Fruit fly (Drosophila melanogaster): ENCODE data around the gene mtTFB1.
A peak's percentile ranks its signal among the peaks of the same experiment; 100 is the strongest.

mtTFB1 gene

DNA sequence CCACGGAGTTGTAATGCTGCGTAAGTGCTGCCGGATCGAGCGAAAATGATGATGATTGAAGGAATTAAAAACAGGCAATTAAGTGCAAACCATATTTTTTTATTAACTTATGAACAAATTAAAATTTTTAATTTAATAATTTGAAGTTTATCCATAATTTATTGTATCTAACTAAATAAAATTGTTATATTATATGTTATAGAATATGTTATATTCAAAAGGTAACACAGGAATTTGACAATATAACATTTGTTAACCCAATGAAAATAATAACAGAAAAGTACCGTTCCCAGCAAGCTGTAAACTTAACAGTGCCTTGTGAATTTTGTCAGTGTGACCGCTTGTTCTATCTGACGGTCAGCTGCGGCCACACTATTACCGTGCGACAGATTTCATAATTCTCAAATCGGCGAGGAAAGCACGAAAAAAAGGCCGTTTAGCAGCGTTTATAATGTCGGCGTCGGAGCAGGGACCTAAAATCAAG lies at the start of gene mtTFB1, which contains the start of gene Ccdc56:
TSS of gene mtTFB1 (plus strand) at position 347 of the 484 bp plus-strand sequence.
TSS of gene Ccdc56 (plus strand) at position 347 of the 484 bp plus-strand sequence.
- TF ChIP-seq kah (GFP tag; optimal IDR thresholded peaks at IDR 0.05), result no peak
- peak; percentile 33 for TF ChIP-seq corto (GFP tag; optimal IDR thresholded peaks at IDR 0.05)
- peak; percentile 0 for TF ChIP-seq CG30403 (GFP tag; optimal IDR thresholded peaks at IDR 0.05)
- TF ChIP-seq Scr (GFP tag; IDR thresholded peaks at IDR 0.05; ENCODE audit: partially characterized antibody), result peak; percentile 16; the same call in 1 of the 2 replicates
- TF ChIP-seq kay (GFP tag; optimal IDR thresholded peaks at IDR 0.05), result peak; percentile 61
- no peak for TF ChIP-seq D19A (tag; optimal IDR thresholded peaks at IDR 0.05)
- no peak for TF ChIP-seq klu (GFP tag; IDR thresholded peaks at IDR 0.05)
- TF ChIP-seq phol (tag; optimal IDR thresholded peaks at IDR 0.05), result peak; percentile 6
- TF ChIP-seq CG4617 (GFP tag; optimal IDR thresholded peaks at IDR 0.05; ENCODE audit: borderline replicate concordance), result peak; percentile 4
- TF ChIP-seq Med (GFP tag), result peak; percentile 65
- no peak for TF ChIP-seq slou (GFP tag; optimal IDR thresholded peaks at IDR 0.05)
- TF ChIP-seq MBD-R2 (GFP tag; IDR thresholded peaks at IDR 0.05), result peak; percentile 65
- peak; percentile 37 for TF ChIP-seq ems (GFP tag; optimal IDR thresholded peaks at IDR 0.05)
- peak; percentile 31 for TF ChIP-seq CG10462 (GFP tag; optimal IDR thresholded peaks at IDR 0.05)
- peak; percentile 80 for TF ChIP-seq pzg (GFP tag; optimal IDR thresholded peaks at IDR 0.05)
- no peak for TF ChIP-seq CG18599 (GFP tag; optimal IDR thresholded peaks at IDR 0.05)
- TF ChIP-seq CTCF (GFP tag; optimal IDR thresholded peaks at IDR 0.05), result peak; percentile 5
- TF ChIP-seq HmgD (GFP tag; optimal IDR thresholded peaks at IDR 0.05), result no peak
- no peak for TF ChIP-seq PHDP (tag; optimal IDR thresholded peaks at IDR 0.05)
- TF ChIP-seq sug (tag; optimal IDR thresholded peaks at IDR 0.05), result no peak
- TF ChIP-seq CrebB (tag; optimal IDR thresholded peaks at IDR 0.05), result no peak
- no peak for TF ChIP-seq z (GFP tag; IDR thresholded peaks at IDR 0.05)
- TF ChIP-seq CG8290 (GFP tag; optimal IDR thresholded peaks at IDR 0.05), result no peak
- TF ChIP-seq CG8290 (tag; optimal IDR thresholded peaks at IDR 0.05), result peak in 1 of 2 experiments; percentile 30
- TF ChIP-seq pho (GFP tag; optimal IDR thresholded peaks at IDR 0.05), result peak; percentile 13
- TF ChIP-seq CG13424 (tag; optimal IDR thresholded peaks at IDR 0.05), result peak; percentile 2
- TF ChIP-seq her (GFP tag; optimal IDR thresholded peaks at IDR 0.05), result no peak
- peak; percentile 60 for TF ChIP-seq CG17186 (GFP tag; optimal IDR thresholded peaks at IDR 0.05)
- TF ChIP-seq Sry-δ (GFP tag; optimal IDR thresholded peaks at IDR 0.05), result peak; percentile 46
- TF ChIP-seq jumu (GFP tag; optimal IDR thresholded peaks at IDR 0.05), result peak; percentile 11
- peak; percentile 11 to 83 for TF ChIP-seq Pdp1 (GFP tag; optimal IDR thresholded peaks at IDR 0.05)
- peak; percentile 89 for TF ChIP-seq gfzf (GFP tag; optimal IDR thresholded peaks at IDR 0.05)
- peak; percentile 1 for TF ChIP-seq Xbp1 (GFP tag; optimal IDR thresholded peaks at IDR 0.05)
- no peak for TF ChIP-seq NfI (GFP tag; optimal IDR thresholded peaks at IDR 0.05)
- TF ChIP-seq ato (GFP tag; IDR thresholded peaks at IDR 0.05; ENCODE audit: partially characterized antibody), result peak; percentile 22; the same call in 1 of the 2 replicates
- TF ChIP-seq grau (tag; optimal IDR thresholded peaks at IDR 0.05), result peak; percentile 64
- peak; percentile 82 for TF ChIP-seq Lhr (GFP tag; optimal IDR thresholded peaks at IDR 0.05)
- peak; percentile 78 for TF ChIP-seq Myb (GFP tag; optimal IDR thresholded peaks at IDR 0.05)
- TF ChIP-seq vvl (GFP tag; IDR thresholded peaks at IDR 0.05), result peak; percentile 4; the same call in 1 of the 2 replicates
- TF ChIP-seq CG12155 (GFP tag; optimal IDR thresholded peaks at IDR 0.05), result peak; percentile 91
- peak; percentile 3 for TF ChIP-seq CG7928 (GFP tag; optimal IDR thresholded peaks at IDR 0.05)
- TF ChIP-seq Ets65A (GFP tag), result peak; percentile 23
- no peak for TF ChIP-seq CG7357 (GFP tag; IDR thresholded peaks at IDR 0.05)
- TF ChIP-seq CG2712 (tag; optimal IDR thresholded peaks at IDR 0.05), result peak; percentile 20
- TF ChIP-seq CG9797 (GFP tag; optimal IDR thresholded peaks at IDR 0.05), result peak; percentile 94
- TF ChIP-seq CG10267 (tag; optimal IDR thresholded peaks at IDR 0.05), result peak; percentile 55
- TF ChIP-seq CG12659 (GFP tag; optimal IDR thresholded peaks at IDR 0.05), result peak; percentile 61
- TF ChIP-seq Bdp1 (GFP tag; optimal IDR thresholded peaks at IDR 0.05), result peak; percentile 43
- peak; percentile 26 for TF ChIP-seq CG1603 (tag; optimal IDR thresholded peaks at IDR 0.05)
- TF ChIP-seq hkb (optimal IDR thresholded peaks at IDR 0.05), result no peak
- 0 out of 2 replicates have a peak, but pooled peaks have one; percentile 6 for TF ChIP-seq hkb (GFP tag; IDR thresholded peaks at IDR 0.05)

All from whole organism, embryonic.